Worm (Caenorhabditis elegans) whole organism, young adult: ENCODE measurements around the gene grl-17.

ENCODE experiments used
- B0019.2 ChIP-seq: fragments of 200-800 bp; sonication (Bioruptor generic); conservative IDR thresholded peaks from 2 replicates; pipeline ENCODE4 v1.3.6; 2022; ENCODE audit warnings: missing genetic modification reagents, missing genetic modification characterization, missing compliant biosample characterization
- B0035.1 ChIP-seq: sonication (generic microtip); optimal IDR thresholded peaks from 2 replicates; lab custom pipeline; 2016; ENCODE audit warnings: missing genetic modification characterization, mild to moderate bottlenecking, missing compliant biosample characterization, missing genotype, missing genetic modification reagents
- C17E4.6 ChIP-seq: fragments of 200-800 bp; sonication (Bioruptor generic); IDR thresholded peaks from 2 replicates; pipeline ENCODE4 v1.3.6; 2022; ENCODE audit warnings: missing genetic modification reagents, missing genetic modification characterization, missing compliant biosample characterization
- F22D6.2 ChIP-seq: sonication (generic microtip); optimal IDR thresholded peaks from 2 replicates; lab custom pipeline; 2016; ENCODE audit warnings: mild to moderate bottlenecking, missing genetic modification characterization, missing compliant biosample characterization
- F37B4.10 ChIP-seq: fragments of 200-800 bp; sonication (Bioruptor generic); IDR thresholded peaks from 2 replicates; pipeline ENCODE4 v1.3.6; 2022; ENCODE audit warnings: missing genetic modification characterization, missing compliant biosample characterization
- F49E8.2 ChIP-seq: sonication (generic microtip); optimal IDR thresholded peaks from 3 replicates; lab custom pipeline; 2017; ENCODE audit warnings: missing genetic modification characterization, mild to moderate bottlenecking, missing compliant biosample characterization, antibody characterized with exemption, moderate library complexity; ENCODE audit not compliant: insufficient read depth
- F55B11.4 ChIP-seq: sonication (generic microtip); optimal IDR thresholded peaks from 2 replicates; lab custom pipeline; 2016; ENCODE audit warnings: missing compliant biosample characterization, missing genetic modification characterization, borderline replicate concordance; ENCODE audit not compliant: insufficient read depth
- K12H6.12 ChIP-seq: fragments of 200-800 bp; sonication (Bioruptor generic); optimal IDR thresholded peaks from 2 replicates; lab custom pipeline; 2018; ENCODE audit warnings: mild to moderate bottlenecking, missing genetic modification characterization, missing compliant biosample characterization
- Y53G8AR.9 ChIP-seq: fragments of 200-800 bp; sonication (Bioruptor generic); conservative IDR thresholded peaks from 2 replicates; pipeline ENCODE4 v1.3.6; 2022; ENCODE audit warnings: missing genetic modification reagents, missing genetic modification characterization, missing compliant biosample characterization
- Y56A3A.18 ChIP-seq: fragments of 200-800 bp; sonication (Bioruptor generic); IDR thresholded peaks from 2 replicates; pipeline ENCODE4 v1.3.6; 2022; ENCODE audit warnings: missing genetic modification reagents, missing genetic modification characterization, missing compliant biosample characterization
- ama-1 ChIP-seq, 3 experiments: fragments of 150-350 bp in 1 of 3; sonication (generic microtip) in 2 of 3; optimal IDR thresholded peaks; 2 replicates each; lab custom pipeline; 2014 to 2018; ENCODE audit warnings: missing biosample characterization in 2 of 3, missing genetic modification characterization in 2 of 3, missing genetic modification reagents in 2 of 3
- attf-3 ChIP-seq: fragments of 200-800 bp; sonication (Bioruptor generic); conservative IDR thresholded peaks from 2 replicates; pipeline ENCODE4 v1.3.6; 2022; ENCODE audit warnings: missing genetic modification reagents, missing genetic modification characterization, missing compliant biosample characterization
- attf-5 ChIP-seq: fragments of 200-800 bp; sonication (Bioruptor generic); optimal IDR thresholded peaks from 2 replicates; lab custom pipeline; 2018; ENCODE audit warnings: mild to moderate bottlenecking, missing genetic modification characterization, missing compliant biosample characterization
- cebp-2 ChIP-seq: fragments of 200-800 bp; sonication (Bioruptor generic); IDR thresholded peaks from 2 replicates; pipeline ENCODE4 v1.3.6; 2022; ENCODE audit warnings: missing genetic modification characterization, missing compliant biosample characterization
- ceh-27 ChIP-seq: fragments of 200-800 bp; sonication (Bioruptor generic); optimal IDR thresholded peaks from 2 replicates; lab custom pipeline; 2018; ENCODE audit warnings: mild to moderate bottlenecking, missing genetic modification characterization, moderate library complexity, missing compliant biosample characterization
- chd-7 ChIP-seq: sonication (generic microtip); optimal IDR thresholded peaks from 2 replicates; lab custom pipeline; 2016; ENCODE audit warnings: mild to moderate bottlenecking, missing genetic modification characterization, moderate library complexity, missing compliant biosample characterization
- dox-1 ChIP-seq: fragments of 200-800 bp; sonication (Bioruptor generic); IDR thresholded peaks from 2 replicates; pipeline ENCODE4 v1.3.6; 2022; ENCODE audit warnings: missing genetic modification reagents, missing genetic modification characterization, missing compliant biosample characterization
- dpl-1 ChIP-seq: fragments of 150-350 bp; optimal IDR thresholded peaks from 2 replicates; lab custom pipeline; 2014; ENCODE audit warnings: missing biosample characterization, missing genetic modification reagents, missing genetic modification characterization
- efl-1 ChIP-seq: fragments of 150-350 bp; optimal IDR thresholded peaks from 2 replicates; lab custom pipeline; 2014; ENCODE audit warnings: missing biosample characterization, missing genetic modification reagents, missing genetic modification characterization
- ekl-4 ChIP-seq: fragments of 200-800 bp; sonication (Bioruptor generic); IDR thresholded peaks from 2 replicates; pipeline ENCODE4 v1.3.6; 2022; ENCODE audit warnings: missing genetic modification reagents, missing genetic modification characterization, missing compliant biosample characterization
- gei-17 ChIP-seq: fragments of 200-800 bp; sonication (Bioruptor generic); optimal IDR thresholded peaks from 2 replicates; lab custom pipeline; 2018; ENCODE audit warnings: mild to moderate bottlenecking, missing genetic modification characterization, missing compliant biosample characterization
- hmg-1.2 ChIP-seq: fragments of 200-800 bp; sonication (Bioruptor generic); IDR thresholded peaks from 2 replicates; pipeline ENCODE4 v1.3.6; 2022; ENCODE audit warnings: missing genetic modification reagents, missing genetic modification characterization, missing compliant biosample characterization
- lag-1 ChIP-seq: fragments of 200-800 bp; sonication (Bioruptor generic); IDR thresholded peaks from 2 replicates; pipeline ENCODE4 v1.3.6; 2022; ENCODE audit warnings: missing genetic modification reagents, missing genetic modification characterization, missing compliant biosample characterization
- let-526 ChIP-seq: fragments of 200-800 bp; sonication (Bioruptor generic); IDR thresholded peaks from 2 replicates; pipeline ENCODE4 v1.3.6; 2022; ENCODE audit warnings: missing genetic modification reagents, missing genetic modification characterization, missing compliant biosample characterization
- let-607 ChIP-seq, 2 experiments: fragments of 200-800 bp in 1 of 2; sonication (Bioruptor generic) in 1 of 2; sonication (generic microtip) in 1 of 2; optimal IDR thresholded peaks; 2 replicates each; lab custom pipeline; 2016 to 2018; ENCODE audit warnings: mild to moderate bottlenecking in 2 of 2, missing compliant biosample characterization in 2 of 2, missing genetic modification characterization in 2 of 2, moderate library complexity in 2 of 2, missing genotype in 1 of 2
- lin-26 ChIP-seq: fragments of 200-800 bp; sonication (Bioruptor generic); IDR thresholded peaks from 2 replicates; pipeline ENCODE4 v1.3.6; 2022; ENCODE audit warnings: missing genetic modification reagents, missing genetic modification characterization, missing compliant biosample characterization
- lin-40 ChIP-seq: sonication (generic microtip); optimal IDR thresholded peaks from 2 replicates; lab custom pipeline; 2016; ENCODE audit warnings: missing genetic modification characterization, mild to moderate bottlenecking, missing compliant biosample characterization, missing genotype, missing genetic modification reagents
- lin-54 ChIP-seq: fragments of 200-800 bp; sonication (Bioruptor generic); optimal IDR thresholded peaks from 2 replicates; lab custom pipeline; 2018; ENCODE audit warnings: mild to moderate bottlenecking, missing genetic modification characterization, missing compliant biosample characterization
- lir-1 ChIP-seq: fragments of 200-800 bp; sonication (Bioruptor generic); conservative IDR thresholded peaks from 2 replicates; pipeline ENCODE4 v1.3.6; 2022; ENCODE audit warnings: missing genetic modification reagents, missing genetic modification characterization, missing compliant biosample characterization
- mcd-1 ChIP-seq: fragments of 200-800 bp; sonication (Bioruptor generic); IDR thresholded peaks from 2 replicates; pipeline ENCODE4 v1.3.6; 2022; ENCODE audit warnings: missing genetic modification reagents, missing genetic modification characterization, missing compliant biosample characterization
- nfya-1 ChIP-seq: sonication (generic microtip); optimal IDR thresholded peaks from 2 replicates; lab custom pipeline; 2017; ENCODE audit warnings: antibody characterized with exemption, missing compliant biosample characterization, missing genetic modification characterization, borderline replicate concordance; ENCODE audit not compliant: insufficient read depth
- nfya-2 ChIP-seq: fragments of 200-800 bp; sonication (Bioruptor generic); IDR thresholded peaks from 2 replicates; pipeline ENCODE4 v1.3.6; 2022; ENCODE audit warnings: missing genetic modification reagents, missing genetic modification characterization, missing compliant biosample characterization
- pbrm-1 ChIP-seq: fragments of 200-800 bp; sonication (Bioruptor generic); IDR thresholded peaks from 2 replicates; pipeline ENCODE4 v1.3.6; 2022; ENCODE audit warnings: missing genetic modification reagents, missing genetic modification characterization, missing compliant biosample characterization
- rpc-1 ChIP-seq, 2 experiments: fragments of 150-350 bp in 1 of 2; sonication (generic microtip) in 1 of 2; optimal IDR thresholded peaks; 2 replicates each; lab custom pipeline; 2014 to 2018; ENCODE audit warnings: missing biosample characterization in 1 of 2, missing genetic modification characterization in 1 of 2, missing genetic modification reagents in 1 of 2, missing genotype in 1 of 2
- snpc-1.1 ChIP-seq: sonication (generic microtip); optimal IDR thresholded peaks from 2 replicates; lab custom pipeline; 2017; ENCODE audit warnings: missing genetic modification characterization, mild to moderate bottlenecking, missing compliant biosample characterization, antibody characterized with exemption, moderate library complexity, missing genotype, missing genetic modification reagents; ENCODE audit not compliant: insufficient read depth
- snpc-1.3 ChIP-seq: sonication (generic microtip); optimal IDR thresholded peaks from 2 replicates; lab custom pipeline; 2017; ENCODE audit warnings: missing genetic modification characterization, mild to moderate bottlenecking, missing compliant biosample characterization, antibody characterized with exemption, moderate library complexity, missing genotype, missing genetic modification reagents; ENCODE audit not compliant: insufficient read depth
- snpc-3.4 ChIP-seq: sonication (generic microtip); optimal IDR thresholded peaks from 2 replicates; lab custom pipeline; 2017; ENCODE audit warnings: missing genetic modification characterization, mild to moderate bottlenecking, missing compliant biosample characterization, antibody characterized with exemption, moderate library complexity, missing genotype, missing genetic modification reagents
- somi-1 ChIP-seq: fragments of 200-800 bp; sonication (Bioruptor generic); optimal IDR thresholded peaks from 2 replicates; lab custom pipeline; 2018; ENCODE audit warnings: mild to moderate bottlenecking, missing genetic modification characterization, missing compliant biosample characterization
- sptf-2 ChIP-seq: fragments of 200-800 bp; sonication (Bioruptor generic); optimal IDR thresholded peaks from 2 replicates; lab custom pipeline; 2018; ENCODE audit warnings: mild to moderate bottlenecking, missing genetic modification characterization, missing compliant biosample characterization
- tbp1 ChIP-seq: fragments of 200-800 bp; sonication (Bioruptor generic); optimal IDR thresholded peaks from 2 replicates; lab custom pipeline; 2018; ENCODE audit warnings: mild to moderate bottlenecking, missing genetic modification characterization, missing compliant biosample characterization
- unc-62 ChIP-seq: fragments of 150-350 bp; optimal IDR thresholded peaks from 2 replicates; lab custom pipeline; 2014; ENCODE audit warnings: missing biosample characterization, missing genetic modification reagents, missing genetic modification characterization
- xnd-1 ChIP-seq: sonication (generic microtip); optimal IDR thresholded peaks from 2 replicates; lab custom pipeline; 2016; ENCODE audit warnings: missing genotype, missing genetic modification reagents, missing genetic modification characterization, missing compliant biosample characterization
- zfh-2 ChIP-seq: fragments of 200-800 bp; sonication (Bioruptor generic); conservative IDR thresholded peaks from 2 replicates; pipeline ENCODE4 v1.3.6; 2022; ENCODE audit warnings: missing genetic modification reagents, missing genetic modification characterization, missing compliant biosample characterization
- ztf-22 ChIP-seq: fragments of 200-800 bp; sonication (Bioruptor generic); optimal IDR thresholded peaks from 2 replicates; lab custom pipeline; 2018; ENCODE audit warnings: mild to moderate bottlenecking, missing genetic modification characterization, moderate library complexity, missing compliant biosample characterization
- ztf-25 ChIP-seq: fragments of 200-800 bp; sonication (Bioruptor generic); IDR thresholded peaks from 2 replicates; pipeline ENCODE4 v1.3.6; 2022; ENCODE audit warnings: missing genetic modification reagents, missing genetic modification characterization, missing compliant biosample characterization
- ztf-3 ChIP-seq: fragments of 200-800 bp; sonication (Bioruptor generic); optimal IDR thresholded peaks from 2 replicates; lab custom pipeline; 2018; ENCODE audit warnings: mild to moderate bottlenecking, missing genetic modification characterization, missing compliant biosample characterization

grl-17 gene

DNA sequence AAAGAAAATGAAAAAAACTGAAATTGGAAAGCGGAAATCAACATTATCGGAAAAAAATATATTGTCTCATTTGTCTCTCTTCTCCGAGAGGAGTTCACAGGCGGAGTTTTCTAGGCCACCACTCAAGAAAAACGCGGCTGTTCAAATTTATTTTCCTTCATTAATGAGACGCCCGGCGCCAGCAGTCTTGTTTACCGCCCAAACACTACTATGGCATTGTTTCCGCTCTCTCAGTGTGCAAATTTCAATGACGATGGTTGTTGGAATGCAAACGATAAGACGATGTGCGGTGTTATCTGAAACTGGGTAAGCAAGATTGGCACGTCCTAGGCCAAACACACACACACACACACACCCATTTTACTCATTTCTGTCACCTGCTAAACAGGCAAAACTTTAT, 7.0 kb downstream of the grl-17 start, which contains the start of gene cav-2 (continued):
- TF ChIP-seq cebp-2 (GFP tag; lab: Robert Waterston, UW): no peak
- peak; percentile 85 for TF ChIP-seq mcd-1 (GFP tag; lab: Robert Waterston, UW)
- TF ChIP-seq dpl-1 (GFP tag; lab: Kevin White, UChicago): peak; percentile 80
- peak; percentile 36 for TF ChIP-seq F22D6.2 (tag; lab: Kevin White, UChicago)
- TF ChIP-seq ztf-3 (GFP tag; lab: Kevin White, UChicago): peak; percentile 20
- no peak for TF ChIP-seq somi-1
- TF ChIP-seq xnd-1 (tag; lab: Kevin White, UChicago): peak; percentile 4
- TF ChIP-seq chd-7 (tag; lab: Kevin White, UChicago): peak; percentile 58
- 0 out of 2 replicates have a peak, but pooled peaks have one; percentile 32 for TF ChIP-seq pbrm-1 (GFP tag; lab: Robert Waterston, UW)
- no peak for TF ChIP-seq nfya-1 (tag; lab: Kevin White, UChicago)
- TF ChIP-seq tbp1 (GFP tag; lab: Kevin White, UChicago): peak; percentile 4
- TF ChIP-seq B0035.1: peak; percentile 88
- TF ChIP-seq ztf-22 (GFP tag; lab: Kevin White, UChicago): peak; percentile 49
- no peak for TF ChIP-seq Y53G8AR.9 (GFP tag; lab: Robert Waterston, UW)
- no peak for TF ChIP-seq F55B11.4 (tag; lab: Kevin White, UChicago)
- no peak for TF ChIP-seq F49E8.2 (tag; lab: Kevin White, UChicago)
- TF ChIP-seq let-607 (tag; optimal IDR thresholded peaks at IDR 0.05; lab: Kevin White, UChicago): peak; percentile 22 to 68
- no peak for TF ChIP-seq snpc-1.1 (tag; lab: Kevin White, UChicago)
- TF ChIP-seq snpc-1.3 (tag; lab: Kevin White, UChicago): no peak
- TF ChIP-seq snpc-3.4 (tag; lab: Kevin White, UChicago): no peak
- TF ChIP-seq B0019.2 (GFP tag; lab: Robert Waterston, UW): no peak
- TF ChIP-seq ceh-27: peak; percentile 92
- TF ChIP-seq ztf-25: peak; percentile 65; the same call in 1 of the 2 replicates
- TF ChIP-seq lin-40: peak; percentile 72
- no peak for TF ChIP-seq sptf-2 (GFP tag; lab: Kevin White, UChicago)
- no peak for TF ChIP-seq unc-62 (GFP tag; lab: Kevin White, UChicago)
- no peak for TF ChIP-seq zfh-2 (GFP tag; lab: Robert Waterston, UW)
- TF ChIP-seq hmg-1.2 (GFP tag; lab: Robert Waterston, UW): peak; percentile 33
- peak; percentile 74 for TF ChIP-seq efl-1
- TF ChIP-seq F37B4.10: no peak
- TF ChIP-seq attf-5 (GFP tag; lab: Kevin White, UChicago): peak; percentile 78
- TF ChIP-seq K12H6.12 (tag; lab: Kevin White, UChicago): peak; percentile 51
- no peak for TF ChIP-seq Y56A3A.18 (GFP tag; lab: Robert Waterston, UW)
- peak; percentile 58 for TF ChIP-seq attf-3 (GFP tag; lab: Robert Waterston, UW)
- TF ChIP-seq lir-1 (GFP tag; lab: Robert Waterston, UW): peak; percentile 60
- TF ChIP-seq lin-54: peak; percentile 95
- TF ChIP-seq gei-17: peak; percentile 9
- peak; percentile 78 for TF ChIP-seq let-526
- 0 out of 2 replicates have a peak, but pooled peaks have one; percentile 66 for TF ChIP-seq lag-1 (GFP tag; lab: Robert Waterston, UW)
- no peak for TF ChIP-seq ama-1 (optimal IDR thresholded peaks at IDR 0.05; lab: Kevin White, UChicago)
- no peak for TF ChIP-seq ama-1 (GFP tag; optimal IDR thresholded peaks at IDR 0.05; lab: Kevin White, UChicago)
- no peak for TF ChIP-seq nfya-2 (GFP tag; lab: Robert Waterston, UW)
- 0 out of 2 replicates have a peak, but pooled peaks have one; percentile 52 for TF ChIP-seq ekl-4 (GFP tag; lab: Robert Waterston, UW)
- TF ChIP-seq C17E4.6 (GFP tag; lab: Robert Waterston, UW): no peak
- TF ChIP-seq dox-1 (GFP tag; lab: Robert Waterston, UW): peak; percentile 83
- no peak for TF ChIP-seq rpc-1 (optimal IDR thresholded peaks at IDR 0.05; lab: Kevin White, UChicago)
- no peak for TF ChIP-seq rpc-1 (tag; optimal IDR thresholded peaks at IDR 0.05; lab: Kevin White, UChicago)
- no peak for TF ChIP-seq lin-26 (GFP tag; lab: Robert Waterston, UW)
